Fruit fly (Drosophila melanogaster) whole organism, pupa: ENCODE measurements around the gene CG12974.

Experiments used
- CG9948 ChIP-seq: fragments of 200-800 bp; sonication (Bioruptor generic); optimal IDR thresholded peaks from 2 replicates; lab custom pipeline; 2018; ENCODE audit warnings: missing biosample characterization, mild to moderate bottlenecking, missing genetic modification characterization, moderate library complexity
- EcR ChIP-seq: fragments of 200-800 bp; sonication (Bioruptor generic); optimal IDR thresholded peaks from 3 replicates; lab custom pipeline; 2019; ENCODE audit warnings: missing biosample characterization, missing genetic modification characterization, mild to moderate bottlenecking, moderate library complexity, missing genetic modification reagents
- Ets98B ChIP-seq: fragments of 200-800 bp; sonication (Bioruptor generic); IDR thresholded peaks from 2 replicates; pipeline ENCODE4 v1.3.6; 2022; ENCODE audit warnings: missing biosample characterization, missing genetic modification characterization
- rn ChIP-seq: fragments of 200-800 bp; sonication (Bioruptor generic); IDR thresholded peaks from 2 replicates; pipeline ENCODE4 v1.3.6; 2022; ENCODE audit warnings: missing biosample characterization, missing genetic modification characterization

dm6 chr3L:21252932-21253760 lies 32.6 kb downstream of the CG12974 start:
- peak; percentile 99 for TF ChIP-seq EcR (GFP tag; lab: Kevin White, UChicago)
- TF ChIP-seq rn (GFP tag; lab: Robert Waterston, UW): no peak
- TF ChIP-seq CG9948 (tag; lab: Kevin White, UChicago): peak; percentile 91
- no peak for TF ChIP-seq Ets98B (GFP tag; lab: Robert Waterston, UW)
